Fruit fly (Drosophila melanogaster): ENCODE measurements around the gene D19A.

DNA sequence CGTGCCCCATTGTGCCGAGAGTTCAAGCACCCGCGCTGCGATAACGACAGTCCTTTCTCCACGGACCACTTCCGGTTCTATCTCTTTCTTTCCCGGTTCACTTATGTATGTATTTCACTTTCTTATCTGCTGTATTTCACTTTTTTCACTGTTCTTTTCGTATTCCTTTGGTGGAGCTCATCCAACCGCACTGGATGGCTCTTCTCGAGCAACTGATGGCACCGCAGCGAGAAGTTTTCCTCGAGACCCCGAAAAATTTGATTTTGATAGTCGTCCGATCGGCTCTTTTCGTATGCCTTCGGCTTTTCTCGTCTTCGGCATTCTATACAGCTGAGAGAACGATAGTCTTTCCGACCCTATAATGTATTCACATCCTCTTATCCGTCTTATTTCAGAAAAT, 28.9 kb upstream of the D19A start, which contains the start of gene LanA:
- TF ChIP-seq dl (GFP tag; optimal IDR thresholded peaks at IDR 0.05; ENCODE audit: insufficient read depth in 1 of 2, partially characterized antibody in 2 of 2) (no peak), pan (optimal IDR thresholded peaks at IDR 0.05) (no peak), Hnf4 (GFP tag; optimal IDR thresholded peaks at IDR 0.05) (no peak), dmrt93B (GFP tag; optimal IDR thresholded peaks at IDR 0.05) (no peak), Dfd (GFP tag; optimal IDR thresholded peaks at IDR 0.05) (no peak)
